Comparison of ENCODE assay signal across 1 fruit fly cellular context in the genomic region with DNA sequence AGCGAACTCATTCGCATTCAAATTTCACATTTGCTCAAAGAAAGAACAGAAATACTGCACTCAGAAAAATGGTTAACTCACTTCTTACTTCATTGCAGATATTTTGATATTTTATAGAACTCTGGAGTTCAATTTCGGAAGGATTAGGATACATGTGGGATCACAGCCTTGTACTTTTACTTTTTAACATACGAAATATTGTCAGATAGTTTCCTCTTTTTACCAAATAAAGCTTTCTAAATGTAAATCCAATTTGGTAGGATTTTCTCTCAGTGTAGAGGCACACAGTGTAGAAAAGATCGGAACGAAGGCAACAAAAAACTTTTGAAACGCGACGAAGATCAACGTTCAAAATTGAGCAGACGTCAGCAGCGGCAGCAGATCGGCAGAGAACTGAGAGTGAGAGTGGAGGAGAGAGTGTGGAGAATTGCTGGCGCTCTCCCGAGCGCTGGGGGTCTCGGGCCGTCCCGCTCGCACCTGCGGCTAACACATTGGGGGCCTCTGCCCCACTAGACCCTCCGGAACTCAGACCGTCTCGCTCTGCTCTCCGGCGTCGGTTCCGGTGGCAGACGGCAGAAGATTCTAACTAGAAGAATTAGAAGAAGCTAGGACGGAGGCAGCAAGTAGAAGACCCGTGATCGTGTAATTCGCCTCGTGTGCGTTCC.
TF ChIP-seq lines count a peak whose summit lies in the region.

Gene tmod (plus strand): TSS at position 619 of the 665 bp plus-strand sequence.

TF ChIP-seq in whole organism, embryonic, 481 proteins besides CTCF, POLR2A, EP300 and RAD21 (continued from another document and continues in another):
- no peak for TF ChIP-seq D19B (GFP tag; optimal IDR thresholded peaks at IDR 0.05; lab: Kevin White, UChicago)
- TF ChIP-seq CG4820 (GFP tag; optimal IDR thresholded peaks at IDR 0.05; lab: Kevin White, UChicago), result peak; percentile 43
- TF ChIP-seq Xbp1 (GFP tag; optimal IDR thresholded peaks at IDR 0.05; lab: Kevin White, UChicago), result peak; percentile 45
- TF ChIP-seq croc (GFP tag; conservative IDR thresholded peaks at IDR 0.05; lab: Robert Waterston, UW), result peak; percentile 21; the same call in 1 of the 3 replicates
- 0 out of 2 replicates have a peak, but pooled peaks have one; percentile 5 for TF ChIP-seq CG14014 (GFP tag; IDR thresholded peaks at IDR 0.05; lab: Robert Waterston, UW)
- no peak for TF ChIP-seq Vsx1 (GFP tag; optimal IDR thresholded peaks at IDR 0.05; lab: Kevin White, UChicago)
- peak; percentile 45 for TF ChIP-seq CG17385 (GFP tag; optimal IDR thresholded peaks at IDR 0.05; lab: Kevin White, UChicago)
- no peak for TF ChIP-seq ap (GFP tag; IDR thresholded peaks at IDR 0.05; lab: Robert Waterston, UW)
- no peak for TF ChIP-seq CG12071 (GFP tag; optimal IDR thresholded peaks at IDR 0.05; lab: Kevin White, UChicago)
- no peak for TF ChIP-seq CG9876 (GFP tag; optimal IDR thresholded peaks at IDR 0.05; lab: Kevin White, UChicago)
- TF ChIP-seq CG11504 (tag; optimal IDR thresholded peaks at IDR 0.05; lab: Kevin White, UChicago), result peak; percentile 74
- no peak for TF ChIP-seq Lpt (GFP tag; optimal IDR thresholded peaks at IDR 0.05; lab: Kevin White, UChicago)
- TF ChIP-seq CG7786 (GFP tag; optimal IDR thresholded peaks at IDR 0.05; lab: Kevin White, UChicago), result no peak
- TF ChIP-seq Blimp-1 (GFP tag; optimal IDR thresholded peaks at IDR 0.05; lab: Kevin White, UChicago), result peak; percentile 74
- TF ChIP-seq CG33557 (GFP tag; optimal IDR thresholded peaks at IDR 0.05; lab: Kevin White, UChicago), result peak; percentile 9
- peak; percentile 29; the same call in 1 of the 2 replicates for TF ChIP-seq Xrp1 (GFP tag; IDR thresholded peaks at IDR 0.05; lab: Robert Waterston, UW)
- 0 out of 4 replicates have a peak, but pooled peaks have one; percentile 64 for TF ChIP-seq chinmo (GFP tag; IDR thresholded peaks at IDR 0.05; lab: Robert Waterston, UW; ENCODE audit: partially characterized antibody)
- TF ChIP-seq CG14050 (GFP tag; IDR thresholded peaks at IDR 0.05; lab: Robert Waterston, UW), result no peak
- no peak for TF ChIP-seq CG16813 (GFP tag; IDR thresholded peaks at IDR 0.05; lab: Robert Waterston, UW; ENCODE audit: partially characterized antibody)
- no peak; the same call in 1 of the 2 replicates for TF ChIP-seq CG17328 (GFP tag; IDR thresholded peaks at IDR 0.05; lab: Robert Waterston, UW)
- peak; percentile 20; the same call in 1 of the 2 replicates for TF ChIP-seq E2f2 (GFP tag; IDR thresholded peaks at IDR 0.05; lab: Robert Waterston, UW)
- no peak for TF ChIP-seq jing (GFP tag; optimal IDR thresholded peaks at IDR 0.05; lab: Kevin White, UChicago)
- TF ChIP-seq tx (GFP tag; optimal IDR thresholded peaks at IDR 0.05; lab: Kevin White, UChicago), result peak; percentile 20
- TF ChIP-seq CG12769 (tag; optimal IDR thresholded peaks at IDR 0.05; lab: Kevin White, UChicago), result peak; percentile 28
- peak; percentile 83 for TF ChIP-seq CG1832 (GFP tag; optimal IDR thresholded peaks at IDR 0.05; lab: Kevin White, UChicago)
- no peak for TF ChIP-seq da (GFP tag; optimal IDR thresholded peaks at IDR 0.05; lab: Kevin White, UChicago)
- TF ChIP-seq al (GFP tag; IDR thresholded peaks at IDR 0.05; lab: Robert Waterston, UW), result no peak
- no peak for TF ChIP-seq CG32772 (GFP tag; IDR thresholded peaks at IDR 0.05; lab: Robert Waterston, UW)
- peak; percentile 28 for TF ChIP-seq pum (GFP tag; optimal IDR thresholded peaks at IDR 0.05; lab: Kevin White, UChicago)
- TF ChIP-seq Stat92E (GFP tag; optimal IDR thresholded peaks at IDR 0.05; lab: Kevin White, UChicago), result no peak
- TF ChIP-seq CG2202 (tag; optimal IDR thresholded peaks at IDR 0.05; lab: Kevin White, UChicago), result no peak
- no peak for TF ChIP-seq CG13123 (GFP tag; optimal IDR thresholded peaks at IDR 0.05; lab: Kevin White, UChicago)
- TF ChIP-seq CG1603 (tag; optimal IDR thresholded peaks at IDR 0.05; lab: Kevin White, UChicago), result peak; percentile 45
- peak; percentile 36 for TF ChIP-seq CG9727 (GFP tag; optimal IDR thresholded peaks at IDR 0.05; lab: Kevin White, UChicago)
- no peak; the same call in 2 of the 3 replicates for TF ChIP-seq Doc3 (GFP tag; IDR thresholded peaks at IDR 0.05; lab: Robert Waterston, UW; ENCODE audit: partially characterized antibody)
- no peak for TF ChIP-seq CG31365 (tag; optimal IDR thresholded peaks at IDR 0.05; lab: Kevin White, UChicago)
- TF ChIP-seq fd64A (GFP tag; optimal IDR thresholded peaks at IDR 0.05; lab: Kevin White, UChicago), result peak; percentile 6
- no peak for TF ChIP-seq CG4404 (GFP tag; IDR thresholded peaks at IDR 0.05; lab: Robert Waterston, UW)
- no peak for TF ChIP-seq ase (GFP tag; IDR thresholded peaks at IDR 0.05; lab: Robert Waterston, UW)
- TF ChIP-seq Fer3 (tag; optimal IDR thresholded peaks at IDR 0.05; lab: Kevin White, UChicago), result peak; percentile 35
- TF ChIP-seq Hr51 (GFP tag; optimal IDR thresholded peaks at IDR 0.05; lab: Kevin White, UChicago), result peak in 1 of 2 experiments; percentile 64
- TF ChIP-seq CG7839 (tag; optimal IDR thresholded peaks at IDR 0.05; lab: Kevin White, UChicago), result peak; percentile 63
- TF ChIP-seq Kr (GFP tag; optimal IDR thresholded peaks at IDR 0.05; lab: Kevin White, UChicago), result no peak
- TF ChIP-seq TFAM (GFP tag; optimal IDR thresholded peaks at IDR 0.05; lab: Kevin White, UChicago), result no peak
- TF ChIP-seq CG18011 (GFP tag; optimal IDR thresholded peaks at IDR 0.05; lab: Kevin White, UChicago), result no peak
- peak; percentile 12 for TF ChIP-seq Jarid2 (GFP tag; optimal IDR thresholded peaks at IDR 0.05; lab: Kevin White, UChicago)
- TF ChIP-seq sc (optimal IDR thresholded peaks at IDR 0.05; lab: Kevin White, UChicago), result no peak
- TF ChIP-seq sc (GFP tag; optimal IDR thresholded peaks at IDR 0.05; lab: Kevin White, UChicago), result peak; percentile 55
- TF ChIP-seq mam (GFP tag; optimal IDR thresholded peaks at IDR 0.05; lab: Kevin White, UChicago), result peak; percentile 37
- peak; percentile 50 for TF ChIP-seq CG8478 (optimal IDR thresholded peaks at IDR 0.05; lab: Kevin White, UChicago)
- TF ChIP-seq klu (GFP tag; IDR thresholded peaks at IDR 0.05; lab: Robert Waterston, UW), result no peak
- TF ChIP-seq CG8765 (GFP tag; IDR thresholded peaks at IDR 0.05; lab: Robert Waterston, UW), result no peak
- TF ChIP-seq Awh (GFP tag; IDR thresholded peaks at IDR 0.05; lab: Robert Waterston, UW), result no peak
- TF ChIP-seq CG11696 (GFP tag; IDR thresholded peaks at IDR 0.05; lab: Robert Waterston, UW), result no peak
- TF ChIP-seq CG18262 (tag; optimal IDR thresholded peaks at IDR 0.05; lab: Kevin White, UChicago), result peak; percentile 65
- TF ChIP-seq CG9215 (GFP tag; IDR thresholded peaks at IDR 0.05; lab: Robert Waterston, UW), result 0 out of 2 replicates have a peak, but pooled peaks have one; percentile 28
- TF ChIP-seq CG3065 (GFP tag; optimal IDR thresholded peaks at IDR 0.05; lab: Kevin White, UChicago), result no peak
- TF ChIP-seq bbx (GFP tag; IDR thresholded peaks at IDR 0.05; lab: Robert Waterston, UW; ENCODE audit: partially characterized antibody), result peak; percentile 35; the same call in 1 of the 2 replicates
- TF ChIP-seq hbn (GFP tag; IDR thresholded peaks at IDR 0.05; lab: Robert Waterston, UW; ENCODE audit: partially characterized antibody), result no peak
- no peak for TF ChIP-seq Tbp (GFP tag; optimal IDR thresholded peaks at IDR 0.05; lab: Kevin White, UChicago)
- TF ChIP-seq CG3163 (GFP tag; optimal IDR thresholded peaks at IDR 0.05; lab: Kevin White, UChicago), result no peak
- no peak for TF ChIP-seq pan (optimal IDR thresholded peaks at IDR 0.05; lab: Kevin White, UChicago)
- TF ChIP-seq pan (GFP tag; optimal IDR thresholded peaks at IDR 0.05 in 1 of 2, IDR thresholded peaks at IDR 0.05 in 1 of 2), result no peak
- TF ChIP-seq CG2712 (tag; optimal IDR thresholded peaks at IDR 0.05; lab: Kevin White, UChicago), result peak; percentile 65
- TF ChIP-seq CG8388 (GFP tag; optimal IDR thresholded peaks at IDR 0.05; lab: Kevin White, UChicago), result peak; percentile 54
- peak; percentile 48 for TF ChIP-seq CG8924 (tag; optimal IDR thresholded peaks at IDR 0.05; lab: Kevin White, UChicago)
- no peak for TF ChIP-seq CG2889 (GFP tag; IDR thresholded peaks at IDR 0.05; lab: Robert Waterston, UW)
- TF ChIP-seq p53 (GFP tag; optimal IDR thresholded peaks at IDR 0.05; lab: Kevin White, UChicago), result no peak
- TF ChIP-seq CG4617 (GFP tag; optimal IDR thresholded peaks at IDR 0.05; lab: Kevin White, UChicago; ENCODE audit: borderline replicate concordance), result no peak
- TF ChIP-seq Atf-2 (GFP tag; optimal IDR thresholded peaks at IDR 0.05; lab: Kevin White, UChicago), result peak; percentile 27
- TF ChIP-seq CG8290 (GFP tag; optimal IDR thresholded peaks at IDR 0.05; lab: Kevin White, UChicago), result no peak
- peak in 1 of 2 experiments; percentile 38 for TF ChIP-seq CG8290 (tag; optimal IDR thresholded peaks at IDR 0.05; lab: Kevin White, UChicago)
- TF ChIP-seq Scr (GFP tag; IDR thresholded peaks at IDR 0.05; lab: Robert Waterston, UW; ENCODE audit: partially characterized antibody), result no peak
- peak; percentile 55 for TF ChIP-seq CG31441 (GFP tag; IDR thresholded peaks at IDR 0.05; lab: Robert Waterston, UW)
- TF ChIP-seq vnd (GFP tag; IDR thresholded peaks at IDR 0.05; lab: Robert Waterston, UW; ENCODE audit: partially characterized antibody), result no peak
- no peak for TF ChIP-seq Atf3 (GFP tag; optimal IDR thresholded peaks at IDR 0.05; lab: Kevin White, UChicago)
- TF ChIP-seq dmrt11E (tag; optimal IDR thresholded peaks at IDR 0.05; lab: Kevin White, UChicago), result peak; percentile 62
- TF ChIP-seq toy (GFP tag; IDR thresholded peaks at IDR 0.05; lab: Robert Waterston, UW), result 0 out of 2 replicates have a peak, but pooled peaks have one; percentile 30
- TF ChIP-seq CG1529 (GFP tag; optimal IDR thresholded peaks at IDR 0.05; lab: Kevin White, UChicago), result peak; percentile 21
- TF ChIP-seq CHES-1-like (GFP tag; optimal IDR thresholded peaks at IDR 0.05; lab: Kevin White, UChicago), result no peak
- TF ChIP-seq CG4282 (GFP tag; optimal IDR thresholded peaks at IDR 0.05; lab: Kevin White, UChicago), result no peak
- TF ChIP-seq Aef1 (GFP tag; IDR thresholded peaks at IDR 0.05; lab: Robert Waterston, UW), result no peak
- no peak for TF ChIP-seq disco-r (GFP tag; optimal IDR thresholded peaks at IDR 0.05; lab: Kevin White, UChicago)
- no peak for TF ChIP-seq pita (GFP tag; optimal IDR thresholded peaks at IDR 0.05; lab: Kevin White, UChicago)
- TF ChIP-seq Sox100B (GFP tag; optimal IDR thresholded peaks at IDR 0.05; lab: Kevin White, UChicago), result peak; percentile 65
- no peak; the same call in 1 of the 2 replicates for TF ChIP-seq Ravus (GFP tag; IDR thresholded peaks at IDR 0.05; lab: Robert Waterston, UW)
- no peak for TF ChIP-seq CG12155 (GFP tag; optimal IDR thresholded peaks at IDR 0.05; lab: Kevin White, UChicago)
- TF ChIP-seq CG3847 (GFP tag; IDR thresholded peaks at IDR 0.05; lab: Robert Waterston, UW), result no peak
- no peak for TF ChIP-seq CG11093 (GFP tag; IDR thresholded peaks at IDR 0.05; lab: Robert Waterston, UW)
- peak; percentile 31 for TF ChIP-seq Fer1 (GFP tag; optimal IDR thresholded peaks at IDR 0.05; lab: Kevin White, UChicago)
- TF ChIP-seq Hmx (GFP tag; optimal IDR thresholded peaks at IDR 0.05; lab: Kevin White, UChicago), result no peak
- TF ChIP-seq Rx (GFP tag; IDR thresholded peaks at IDR 0.05; lab: Robert Waterston, UW), result peak; percentile 37; the same call in 1 of the 2 replicates
- no peak for TF ChIP-seq vfl (GFP tag; optimal IDR thresholded peaks at IDR 0.05; lab: Kevin White, UChicago)
- TF ChIP-seq Sox102F (GFP tag; optimal IDR thresholded peaks at IDR 0.05; lab: Kevin White, UChicago), result peak; percentile 57
- TF ChIP-seq CG32532 (GFP tag; IDR thresholded peaks at IDR 0.05; lab: Robert Waterston, UW), result peak; percentile 70; the same call in 1 of the 2 replicates
- peak; percentile 65; the same call in 2 of the 3 replicates for TF ChIP-seq ci (GFP tag; IDR thresholded peaks at IDR 0.05; lab: Robert Waterston, UW)
- peak; percentile 5 for TF ChIP-seq CG15696 (tag; optimal IDR thresholded peaks at IDR 0.05; lab: Kevin White, UChicago)
- TF ChIP-seq CG16779 (GFP tag; IDR thresholded peaks at IDR 0.05; lab: Robert Waterston, UW), result no peak
- TF ChIP-seq vvl (GFP tag; IDR thresholded peaks at IDR 0.05; lab: Robert Waterston, UW), result peak; percentile 32; the same call in 1 of the 2 replicates
- 0 out of 2 replicates have a peak, but pooled peaks have one; percentile 30 for TF ChIP-seq Ada2b (GFP tag; IDR thresholded peaks at IDR 0.05; lab: Robert Waterston, UW)
- TF ChIP-seq pzg (GFP tag; optimal IDR thresholded peaks at IDR 0.05; lab: Kevin White, UChicago), result no peak
- TF ChIP-seq cg (GFP tag; optimal IDR thresholded peaks at IDR 0.05; lab: Kevin White, UChicago), result no peak
- no peak for TF ChIP-seq CG4328 (GFP tag; optimal IDR thresholded peaks at IDR 0.05; lab: Kevin White, UChicago)
- TF ChIP-seq CG6175 (GFP tag; IDR thresholded peaks at IDR 0.05; lab: Robert Waterston, UW), result peak; percentile 51; the same call in 1 of the 3 replicates
- TF ChIP-seq CG43689 (GFP tag; IDR thresholded peaks at IDR 0.05; lab: Robert Waterston, UW), result no peak
- peak; percentile 24; the same call in 1 of the 2 replicates for TF ChIP-seq E2f1 (GFP tag; IDR thresholded peaks at IDR 0.05; lab: Robert Waterston, UW)
- no peak for TF ChIP-seq Taf1 (GFP tag; IDR thresholded peaks at IDR 0.05; lab: Robert Waterston, UW)
- TF ChIP-seq Med (GFP tag; lab: Kevin White, UChicago), result peak; percentile 81
- TF ChIP-seq CG10366 (GFP tag; IDR thresholded peaks at IDR 0.05; lab: Robert Waterston, UW), result peak; percentile 24; the same call in 1 of the 2 replicates
- no peak for TF ChIP-seq CG1647 (GFP tag; optimal IDR thresholded peaks at IDR 0.05; lab: Kevin White, UChicago)
- TF ChIP-seq MBD-R2 (GFP tag; IDR thresholded peaks at IDR 0.05; lab: Robert Waterston, UW), result no peak
- no peak for TF ChIP-seq odd (GFP tag; optimal IDR thresholded peaks at IDR 0.05; lab: Kevin White, UChicago)
- TF ChIP-seq CG3281 (GFP tag; optimal IDR thresholded peaks at IDR 0.05; lab: Kevin White, UChicago), result peak; percentile 43
- TF ChIP-seq Optix (GFP tag; IDR thresholded peaks at IDR 0.05; lab: Robert Waterston, UW), result no peak
- no peak for TF ChIP-seq Dek (tag; optimal IDR thresholded peaks at IDR 0.05; lab: Kevin White, UChicago)
- no peak for TF ChIP-seq crc (GFP tag; optimal IDR thresholded peaks at IDR 0.05; lab: Kevin White, UChicago)
- no peak for TF ChIP-seq hb (GFP tag; IDR thresholded peaks at IDR 0.05; lab: Robert Waterston, UW; ENCODE audit: partially characterized antibody)
- TF ChIP-seq HLH54F (GFP tag; optimal IDR thresholded peaks at IDR 0.05; lab: Kevin White, UChicago), result peak; percentile 19
- TF ChIP-seq bsh (GFP tag; optimal IDR thresholded peaks at IDR 0.05; lab: Kevin White, UChicago), result peak in 1 of 2 experiments; percentile 69
- no peak for TF ChIP-seq ham (GFP tag; IDR thresholded peaks at IDR 0.05; lab: Robert Waterston, UW)
- no peak for TF ChIP-seq fd102C (GFP tag; optimal IDR thresholded peaks at IDR 0.05; lab: Kevin White, UChicago)
- no peak for TF ChIP-seq CG11695 (GFP tag; IDR thresholded peaks at IDR 0.05; lab: Robert Waterston, UW)
